Worm (Caenorhabditis elegans) whole organism, L1 larva: ENCODE results near the gene F59A6.10.

Experiments used
- C16A3.4 ChIP-seq: fragments of 150-350 bp; optimal IDR thresholded peaks from 2 replicates; lab custom pipeline; 2014; ENCODE audit warnings: missing biosample characterization, missing genetic modification characterization
- F16B12.6 ChIP-seq: fragments of 150-350 bp; optimal IDR thresholded peaks from 2 replicates; lab custom pipeline; 2014; ENCODE audit warnings: missing biosample characterization, missing genetic modification characterization
- blmp-1 ChIP-seq: fragments of 150-350 bp; optimal IDR thresholded peaks from 2 replicates; lab custom pipeline; 2014; ENCODE audit warnings: missing biosample characterization, missing genetic modification characterization
- ceh-82 ChIP-seq, 3 experiments: fragments of 150-350 bp in 1 of 3; sonication (generic microtip) in 2 of 3; optimal IDR thresholded peaks; 2 replicates each; lab custom pipeline; 2014 to 2017; ENCODE audit warnings: missing biosample characterization in 3 of 3, missing genetic modification characterization in 3 of 3
- ceh-88 ChIP-seq: fragments of 200-800 bp; sonication (Bioruptor generic); IDR thresholded peaks from 2 replicates; pipeline ENCODE4 v1.3.6; 2022; ENCODE audit warnings: missing genetic modification characterization, missing compliant biosample characterization
- ceh-90 ChIP-seq: sonication (generic microtip); optimal IDR thresholded peaks from 2 replicates; lab custom pipeline; 2016; ENCODE audit warnings: missing genetic modification characterization, missing compliant biosample characterization
- dpl-1 ChIP-seq, 3 experiments: fragments of 150-350 bp in 2 of 3; sonication (generic microtip) in 1 of 3; optimal IDR thresholded peaks; 2 replicates each; lab custom pipeline; 2014 to 2017; ENCODE audit warnings: missing biosample characterization in 3 of 3, missing genetic modification characterization in 3 of 3, missing genetic modification reagents in 3 of 3
- dsc-1 ChIP-seq: sonication (generic microtip); optimal IDR thresholded peaks from 2 replicates; lab custom pipeline; 2016; ENCODE audit warnings: mild to moderate bottlenecking, missing genetic modification characterization, missing compliant biosample characterization
- efl-1 ChIP-seq, 4 experiments: fragments of 150-350 bp; optimal IDR thresholded peaks in 3 of 4; peaks in 1 of 4; 1 replicate in 1 of 4; 2 replicates in 3 of 4; lab custom pipeline; 2014; ENCODE audit warnings: missing biosample characterization in 2 of 4, missing genetic modification characterization in 2 of 4, missing genetic modification reagents in 2 of 4
- egl-13 ChIP-seq: sonication (generic microtip); optimal IDR thresholded peaks from 2 replicates; lab custom pipeline; 2016; ENCODE audit warnings: missing genotype, missing genetic modification reagents, missing genetic modification characterization, missing compliant biosample characterization
- egl-27 ChIP-seq, 2 experiments: fragments of 150-350 bp in 1 of 2; sonication (generic microtip); optimal IDR thresholded peaks; 3 replicates each; lab custom pipeline; 2017 to 2018; ENCODE audit warnings: missing biosample characterization in 2 of 2, missing genetic modification characterization in 2 of 2, missing genetic modification reagents in 2 of 2
- elt-2 ChIP-seq: sonication (generic microtip); optimal IDR thresholded peaks from 2 replicates; lab custom pipeline; 2016; ENCODE audit warnings: missing genetic modification characterization, mild to moderate bottlenecking, inconsistent platforms, missing compliant biosample characterization, missing genetic modification reagents
- ets-5 ChIP-seq: fragments of 200-800 bp; sonication (Bioruptor generic); IDR thresholded peaks from 2 replicates; pipeline ENCODE4 v1.3.6; 2022; ENCODE audit warnings: missing genetic modification characterization, missing compliant biosample characterization
- fkh-10 ChIP-seq: sonication (generic microtip); optimal IDR thresholded peaks from 2 replicates; lab custom pipeline; 2017; ENCODE audit warnings: missing biosample characterization, missing genetic modification reagents, missing genetic modification characterization
- fkh-8 ChIP-seq: sonication (generic microtip); optimal IDR thresholded peaks from 2 replicates; lab custom pipeline; 2016; ENCODE audit warnings: mild to moderate bottlenecking, missing genetic modification characterization, missing compliant biosample characterization
- fos-1 ChIP-seq: fragments of 150-350 bp; optimal IDR thresholded peaks from 2 replicates; lab custom pipeline; 2014; ENCODE audit warnings: missing biosample characterization, missing genetic modification characterization
- hlh-4 ChIP-seq: sonication (generic microtip); optimal IDR thresholded peaks from 2 replicates; lab custom pipeline; 2016; ENCODE audit warnings: mild to moderate bottlenecking, missing genetic modification characterization, missing compliant biosample characterization
- isw-1 ChIP-seq: fragments of 200-800 bp; sonication (Bioruptor generic); IDR thresholded peaks from 2 replicates; pipeline ENCODE4 v1.3.6; 2022; ENCODE audit warnings: missing genetic modification characterization, missing compliant biosample characterization
- lin-13 ChIP-seq: fragments of 150-350 bp; optimal IDR thresholded peaks from 2 replicates; lab custom pipeline; 2014; ENCODE audit warnings: missing biosample characterization, missing genetic modification reagents, missing genetic modification characterization
- lin-15B ChIP-seq: fragments of 150-350 bp; sonication (generic microtip); optimal IDR thresholded peaks from 3 replicates; lab custom pipeline; 2014; ENCODE audit warnings: missing biosample characterization, missing genetic modification characterization
- lin-35 ChIP-seq, 2 experiments: fragments of 150-350 bp; optimal IDR thresholded peaks; 2 replicates each; lab custom pipeline; 2014; ENCODE audit warnings: missing biosample characterization in 2 of 2, missing genetic modification characterization in 2 of 2, missing genetic modification reagents in 2 of 2
- lir-3 ChIP-seq: sonication (generic microtip); optimal IDR thresholded peaks from 2 replicates; lab custom pipeline; 2016; ENCODE audit warnings: mild to moderate bottlenecking, missing genetic modification characterization, moderate library complexity, missing compliant biosample characterization; ENCODE audit not compliant: poor library complexity
- lsy-2 ChIP-seq, 2 experiments: fragments of 150-350 bp; optimal IDR thresholded peaks; 2 replicates each; lab custom pipeline; 2014; ENCODE audit warnings: missing biosample characterization in 2 of 2, missing genetic modification characterization in 2 of 2
- mdl-1 ChIP-seq, 2 experiments: fragments of 150-350 bp; optimal IDR thresholded peaks; 2 replicates each; lab custom pipeline; 2014 to 2017; ENCODE audit warnings: missing biosample characterization in 2 of 2, missing genetic modification characterization in 2 of 2, inconsistent platforms in 1 of 2
- mef-2 ChIP-seq: fragments of 150-350 bp; optimal IDR thresholded peaks from 2 replicates; lab custom pipeline; 2014; ENCODE audit warnings: missing biosample characterization, missing genetic modification characterization
- mep-1 ChIP-seq: fragments of 150-350 bp; optimal IDR thresholded peaks from 2 replicates; lab custom pipeline; 2014; ENCODE audit warnings: missing biosample characterization, missing genetic modification characterization
- nhr-11 ChIP-seq: fragments of 150-350 bp; optimal IDR thresholded peaks from 2 replicates; lab custom pipeline; 2014; ENCODE audit warnings: missing biosample characterization, missing genetic modification characterization
- nhr-20 ChIP-seq: sonication (generic microtip); optimal IDR thresholded peaks from 2 replicates; lab custom pipeline; 2016; ENCODE audit warnings: mild to moderate bottlenecking, missing genetic modification characterization, missing compliant biosample characterization
- nhr-28 ChIP-seq: fragments of 150-350 bp; optimal IDR thresholded peaks from 2 replicates; lab custom pipeline; 2014; ENCODE audit warnings: missing biosample characterization, missing genetic modification characterization
- nhr-85 ChIP-seq: sonication (generic microtip); peaks from one replicate; lab custom pipeline; 2016; ENCODE audit warnings: missing genetic modification characterization, inconsistent platforms, missing compliant biosample characterization
- nhr-90 ChIP-seq: sonication (generic microtip); optimal IDR thresholded peaks from 2 replicates; lab custom pipeline; 2016; ENCODE audit warnings: mild to moderate bottlenecking, missing genetic modification characterization, missing compliant biosample characterization; ENCODE audit not compliant: poor library complexity
- pqm-1 ChIP-seq: sonication (generic microtip); optimal IDR thresholded peaks from 3 replicates; lab custom pipeline; 2017; ENCODE audit warnings: missing biosample characterization, missing genetic modification characterization
- snpc-4 ChIP-seq: fragments of 150-350 bp; optimal IDR thresholded peaks from 2 replicates; lab custom pipeline; 2014; ENCODE audit warnings: missing biosample characterization, missing genetic modification characterization
- snu-23 ChIP-seq: sonication (generic microtip); optimal IDR thresholded peaks from 2 replicates; lab custom pipeline; 2016; ENCODE audit warnings: missing genetic modification characterization, missing compliant biosample characterization
- sox-4 ChIP-seq: sonication (generic microtip); optimal IDR thresholded peaks from 2 replicates; lab custom pipeline; 2016; ENCODE audit warnings: missing genetic modification characterization, missing compliant biosample characterization
- swsn-7 ChIP-seq: sonication (generic microtip); optimal IDR thresholded peaks from 2 replicates; lab custom pipeline; 2016; ENCODE audit warnings: missing genetic modification characterization, missing compliant biosample characterization
- tlp-1 ChIP-seq: fragments of 150-350 bp; optimal IDR thresholded peaks from 2 replicates; lab custom pipeline; 2014; ENCODE audit warnings: missing biosample characterization, missing genetic modification characterization
- unc-130 ChIP-seq: fragments of 150-350 bp; optimal IDR thresholded peaks from 2 replicates; lab custom pipeline; 2017; ENCODE audit warnings: missing biosample characterization, missing genetic modification characterization, inconsistent platforms
- unc-62 ChIP-seq: fragments of 150-350 bp; optimal IDR thresholded peaks from 2 replicates; lab custom pipeline; 2014; ENCODE audit warnings: missing biosample characterization, missing genetic modification reagents, missing genetic modification characterization
- unc-86 ChIP-seq: sonication (generic microtip); optimal IDR thresholded peaks from 2 replicates; lab custom pipeline; 2016; ENCODE audit warnings: missing genetic modification characterization, missing compliant biosample characterization
- unc-98 ChIP-seq: fragments of 200-800 bp; sonication (Bioruptor generic); IDR thresholded peaks from 2 replicates; pipeline ENCODE4 v1.3.6; 2022; ENCODE audit warnings: missing genetic modification characterization, missing compliant biosample characterization
- zip-4 ChIP-seq: fragments of 200-800 bp; sonication (Bioruptor generic); optimal IDR thresholded peaks from 2 replicates; lab custom pipeline; 2018; ENCODE audit warnings: mild to moderate bottlenecking, missing genetic modification characterization, moderate library complexity, missing compliant biosample characterization
- ztf-11 ChIP-seq, 2 experiments: sonication (generic microtip); optimal IDR thresholded peaks; 2 replicates each; lab custom pipeline; 2016 to 2017; ENCODE audit warnings: missing genetic modification characterization in 2 of 2, missing biosample characterization in 1 of 2, missing compliant biosample characterization in 1 of 2

The F59A6.10 gene

ce11 chrII:5033935-5034334 lies 30.2 kb downstream of the F59A6.10 start, which contains the start of gene F33G12.3:
F33G12.3 (minus strand) TSS chrII:5034035.
- TF ChIP-seq egl-27 (tag; optimal IDR thresholded peaks at IDR 0.05; lab: Kevin White, UChicago): no peak
- TF ChIP-seq snu-23: no peak
- TF ChIP-seq fkh-10 (GFP tag; lab: Kevin White, UChicago): no peak
- TF ChIP-seq hlh-4 (tag; lab: Kevin White, UChicago): no peak
- TF ChIP-seq sox-4 (tag; lab: Kevin White, UChicago): no peak
- TF ChIP-seq C16A3.4 (tag; lab: Kevin White, UChicago): no peak
- no peak for TF ChIP-seq mdl-1 (tag; optimal IDR thresholded peaks at IDR 0.05; lab: Kevin White, UChicago)
- no peak for TF ChIP-seq isw-1 (GFP tag; lab: Robert Waterston, UW)
- TF ChIP-seq tlp-1 (tag; lab: Kevin White, UChicago): no peak
- TF ChIP-seq nhr-28 (tag; lab: Kevin White, UChicago): no peak
- TF ChIP-seq mef-2 (tag; lab: Kevin White, UChicago): no peak
- TF ChIP-seq mep-1 (tag; lab: Kevin White, UChicago): no peak

- TF ChIP-seq efl-1 (optimal IDR thresholded peaks at IDR 0.05; lab: Kevin White, UChicago) (no peak), efl-1 (GFP tag; optimal IDR thresholded peaks at IDR 0.05 in 1 of 2; lab: Kevin White, UChicago) (peak in 1 of 2 experiments; percentile 53), C16A3.4 (tag; lab: Kevin White, UChicago) (no peak)
Measured at ce11 chrII:5036128-5036527, 32.4 kb downstream of the F59A6.10 start, which contains the start of gene lrr-1. lrr-1 (minus strand) TSS chrII:5036439.

- no peak for TF ChIP-seq snpc-4 (tag; lab: Kevin White, UChicago)
- no peak for TF ChIP-seq ets-5 (GFP tag; lab: Robert Waterston, UW)
- no peak for TF ChIP-seq fos-1 (tag; lab: Kevin White, UChicago)
- no peak for TF ChIP-seq unc-98 (GFP tag; lab: Robert Waterston, UW)
- peak in 1 of 2 experiments; percentile 55 for TF ChIP-seq lin-35 (GFP tag; optimal IDR thresholded peaks at IDR 0.05; lab: Kevin White, UChicago)
- TF ChIP-seq lir-3 (tag; lab: Kevin White, UChicago): no peak
- peak in 1 of 3 experiments; percentile 42 for TF ChIP-seq dpl-1 (GFP tag; optimal IDR thresholded peaks at IDR 0.05; lab: Kevin White, UChicago)
- TF ChIP-seq blmp-1: peak; percentile 20
- no peak for TF ChIP-seq nhr-11
- TF ChIP-seq lsy-2 (tag; optimal IDR thresholded peaks at IDR 0.05; lab: Kevin White, UChicago): peak; percentile 6 to 31
- TF ChIP-seq ztf-11 (tag; optimal IDR thresholded peaks at IDR 0.05; lab: Kevin White, UChicago): no peak
- peak; percentile 29 for TF ChIP-seq mep-1 (tag; lab: Kevin White, UChicago)
- no peak for TF ChIP-seq fkh-8 (tag; lab: Kevin White, UChicago)
- no peak for TF ChIP-seq swsn-7 (tag; lab: Kevin White, UChicago)
- TF ChIP-seq F16B12.6 (tag; lab: Kevin White, UChicago): peak; percentile 79
- TF ChIP-seq unc-130 (tag; lab: Kevin White, UChicago): no peak
- TF ChIP-seq efl-1 (optimal IDR thresholded peaks at IDR 0.05; lab: Kevin White, UChicago): peak; percentile 10 to 33
- TF ChIP-seq efl-1 (GFP tag; optimal IDR thresholded peaks at IDR 0.05 in 1 of 2; lab: Kevin White, UChicago): peak; percentile 38 to 84
Measured at ce11 chrII:5039912-5040311, 36.2 kb downstream of the F59A6.10 start, which contains the start of gene golg-2. golg-2 (minus strand) TSS chrII:5040091.

- TF ChIP-seq dsc-1 (tag; lab: Kevin White, UChicago) (no peak), lin-13 (no peak), swsn-7 (tag; lab: Kevin White, UChicago) (no peak), lin-35 (GFP tag; optimal IDR thresholded peaks at IDR 0.05; lab: Kevin White, UChicago) (peak in 1 of 2 experiments; percentile 50), pqm-1 (tag; lab: Kevin White, UChicago) (no peak), ets-5 (GFP tag; lab: Robert Waterston, UW) (no peak), unc-62 (GFP tag; lab: Kevin White, UChicago) (no peak), lsy-2 (tag; optimal IDR thresholded peaks at IDR 0.05; lab: Kevin White, UChicago) (peak in 1 of 2 experiments; percentile 43), ceh-90 (no peak), sox-4 (tag; lab: Kevin White, UChicago) (no peak), elt-2 (tag; lab: Kevin White, UChicago) (no peak), efl-1 (optimal IDR thresholded peaks at IDR 0.05; lab: Kevin White, UChicago) (peak in 1 of 2 experiments; percentile 22), efl-1 (GFP tag; optimal IDR thresholded peaks at IDR 0.05 in 1 of 2; lab: Kevin White, UChicago) (peak; percentile 46 to 84), unc-86 (no peak), ceh-82 (tag; optimal IDR thresholded peaks at IDR 0.05; lab: Kevin White, UChicago) (no peak), egl-13 (tag; lab: Kevin White, UChicago) (no peak), lin-15B (tag; lab: Kevin White, UChicago) (no peak), nhr-90 (tag; lab: Kevin White, UChicago) (no peak), unc-98 (GFP tag; lab: Robert Waterston, UW) (no peak), fos-1 (tag; lab: Kevin White, UChicago) (no peak), nhr-85 (tag; lab: Kevin White, UChicago) (no peak), nhr-20 (tag; lab: Kevin White, UChicago) (no peak), ceh-88 (GFP tag; lab: Robert Waterston, UW) (no peak), dpl-1 (GFP tag; optimal IDR thresholded peaks at IDR 0.05; lab: Kevin White, UChicago) (peak in 2 of 3 experiments; percentile 16 to 59), mef-2 (tag; lab: Kevin White, UChicago) (no peak), zip-4 (GFP tag; lab: Kevin White, UChicago) (no peak)
- TF ChIP-seq, all 84 proteins: peak for 4
Measured at ce11 chrII:5040631-5041156, 36.9 kb downstream of the F59A6.10 start, which contains the start of gene F33G12.7. F33G12.7 (minus strand) TSS chrII:5040681.
